Fruit fly (Drosophila melanogaster): ENCODE data around the gene mRpL1.
A peak's percentile ranks its signal among the peaks of the same experiment; 100 is the strongest.

Gene mRpL1

DNA sequence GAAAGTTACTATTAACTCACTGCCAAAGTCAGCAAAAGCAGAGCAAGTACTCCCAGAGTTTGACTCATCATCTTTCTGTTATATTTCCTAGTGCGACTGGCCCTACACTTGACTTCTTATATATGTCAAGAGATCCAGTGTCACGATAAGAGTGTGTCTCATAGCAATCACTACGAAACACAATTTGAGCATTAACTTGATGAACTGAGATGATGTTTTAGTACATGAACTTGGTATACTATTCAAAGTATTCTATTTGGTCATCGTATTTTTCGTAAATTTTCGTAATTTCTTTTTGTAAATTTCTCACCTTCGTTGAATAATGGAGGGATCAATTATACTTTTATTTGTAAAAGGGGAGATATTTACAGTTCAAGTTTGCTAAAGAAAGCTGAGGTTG lies 10.8 kb upstream of the mRpL1 start, which contains the start of gene CG11672:
Gene CG11672, minus strand, starts transcription at position 101 of the 400 bp plus-strand sequence.
- TF ChIP-seq CG1621 (tag; optimal IDR thresholded peaks at IDR 0.05): no peak
- no peak for TF ChIP-seq fd85E (GFP tag; optimal IDR thresholded peaks at IDR 0.05)
- no peak for TF ChIP-seq Blimp-1 (GFP tag; optimal IDR thresholded peaks at IDR 0.05)
- TF ChIP-seq CG7368 (GFP tag; optimal IDR thresholded peaks at IDR 0.05): no peak
- no peak for TF ChIP-seq Gug (GFP tag; IDR thresholded peaks at IDR 0.05)
- no peak for TF ChIP-seq spab (GFP tag; optimal IDR thresholded peaks at IDR 0.05)
- no peak for TF ChIP-seq Met (GFP tag; optimal IDR thresholded peaks at IDR 0.05)
- TF ChIP-seq dac (GFP tag; optimal IDR thresholded peaks at IDR 0.05): no peak
- TF ChIP-seq OdsH (GFP tag; optimal IDR thresholded peaks at IDR 0.05): no peak
- no peak for TF ChIP-seq cyc (GFP tag; optimal IDR thresholded peaks at IDR 0.05)
- TF ChIP-seq CG10631 (GFP tag; optimal IDR thresholded peaks at IDR 0.05): no peak
- no peak for TF ChIP-seq CG11294 (GFP tag; IDR thresholded peaks at IDR 0.05)
- no peak for TF ChIP-seq topi (GFP tag; optimal IDR thresholded peaks at IDR 0.05)

DNA sequence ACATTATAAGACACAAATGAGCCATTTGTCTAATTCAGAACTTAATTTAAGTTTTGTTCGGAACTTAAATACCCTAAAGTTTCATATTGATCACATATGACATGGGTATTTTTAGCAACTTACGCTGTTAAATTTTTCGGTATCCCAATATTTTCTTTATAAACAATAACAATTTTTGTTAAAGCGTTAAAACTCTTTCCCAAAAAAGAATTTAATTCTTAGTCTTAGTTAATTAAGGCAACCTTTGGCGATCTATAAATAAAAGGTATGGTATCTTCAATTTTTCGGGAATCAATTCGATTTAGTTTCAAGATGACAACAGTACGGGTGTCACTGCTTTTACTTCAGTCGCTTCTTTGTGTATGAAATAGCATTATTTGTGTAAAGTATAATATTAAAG lies 10.3 kb upstream of the mRpL1 start, which contains the start of gene CG31464:
Gene CG31464, plus strand, starts transcription at position 301 of the 400 bp plus-strand sequence.
- TF ChIP-seq CG6792 (GFP tag; optimal IDR thresholded peaks at IDR 0.05) (no peak), spab (GFP tag; optimal IDR thresholded peaks at IDR 0.05) (no peak), CG6854 (GFP tag; optimal IDR thresholded peaks at IDR 0.05) (no peak), CG8319 (GFP tag; optimal IDR thresholded peaks at IDR 0.05) (no peak), fkh (GFP tag; optimal IDR thresholded peaks at IDR 0.05) (no peak), CG32006 (GFP tag; optimal IDR thresholded peaks at IDR 0.05) (no peak), Sox14 (GFP tag; optimal IDR thresholded peaks at IDR 0.05) (no peak), CG16779 (tag; optimal IDR thresholded peaks at IDR 0.05) (no peak), achi (GFP tag; optimal IDR thresholded peaks at IDR 0.05) (no peak), dsx (GFP tag; optimal IDR thresholded peaks at IDR 0.05; ENCODE audit: poor library complexity, severe bottlenecking) (no peak), Gug (GFP tag; IDR thresholded peaks at IDR 0.05) (no peak), CG31627 (GFP tag; optimal IDR thresholded peaks at IDR 0.05) (no peak)

DNA sequence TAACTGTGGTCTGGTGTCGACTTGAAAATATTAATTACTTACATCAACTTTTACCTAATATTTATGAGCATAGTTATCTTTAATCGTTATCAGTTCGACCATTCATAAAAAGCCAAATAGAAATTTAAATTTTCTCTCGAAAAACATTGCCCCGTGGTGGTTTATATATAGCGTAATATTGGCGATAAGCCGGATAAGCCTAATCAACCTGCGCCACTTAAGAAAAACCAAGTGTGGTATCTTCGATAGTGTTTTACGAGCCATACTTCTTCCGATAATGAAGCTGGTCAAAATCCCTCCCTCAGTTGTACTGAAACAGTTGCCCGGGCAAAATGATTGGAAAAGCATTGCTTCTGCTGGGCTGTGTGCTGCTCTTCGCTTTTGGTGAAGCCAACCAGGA lies 9.2 kb upstream of the mRpL1 start, which contains the start of gene CG31463:
Gene CG31463, plus strand, starts transcription at position 302 of the 400 bp plus-strand sequence.
- no peak for TF ChIP-seq CG31627 (GFP tag; optimal IDR thresholded peaks at IDR 0.05)
- TF ChIP-seq svp (GFP tag): no peak
- TF ChIP-seq CG10669 (GFP tag; optimal IDR thresholded peaks at IDR 0.05): no peak
- TF ChIP-seq Met (GFP tag; optimal IDR thresholded peaks at IDR 0.05): no peak
- TF ChIP-seq CG6792 (GFP tag; optimal IDR thresholded peaks at IDR 0.05): no peak
- no peak for TF ChIP-seq OdsH (GFP tag; optimal IDR thresholded peaks at IDR 0.05)
- TF ChIP-seq CG11294 (GFP tag; IDR thresholded peaks at IDR 0.05): no peak
- TF ChIP-seq Gug (GFP tag; IDR thresholded peaks at IDR 0.05): no peak
- TF ChIP-seq CG10631 (GFP tag; optimal IDR thresholded peaks at IDR 0.05): no peak
- no peak for TF ChIP-seq Hr39 (GFP tag; optimal IDR thresholded peaks at IDR 0.05)
- TF ChIP-seq cyc (GFP tag; optimal IDR thresholded peaks at IDR 0.05): no peak
- no peak for TF ChIP-seq Hr38 (GFP tag; optimal IDR thresholded peaks at IDR 0.05)

DNA sequence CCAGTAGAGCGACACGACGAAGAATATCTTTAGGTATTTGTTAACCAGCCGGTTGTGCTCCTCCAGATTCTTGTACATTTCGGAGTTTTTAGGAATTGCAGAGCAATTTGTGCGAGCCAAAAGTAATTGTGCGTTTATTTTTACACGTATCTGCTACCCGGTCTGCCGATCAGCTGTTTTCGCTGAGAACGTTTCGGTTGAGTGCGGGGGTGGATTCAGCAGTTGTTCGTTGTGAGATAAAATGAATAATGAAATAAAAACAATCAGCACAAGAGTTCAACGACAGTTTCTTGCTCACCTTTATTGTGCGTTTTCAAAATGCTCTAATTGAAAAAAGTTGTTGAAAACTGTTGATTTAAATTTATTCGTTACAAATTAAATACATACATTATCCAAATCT lies 2.6 kb downstream of the mRpL1 start, which contains the start of gene nac:
Gene nac, minus strand, starts transcription at position 176 of the 400 bp plus-strand sequence.
- TF ChIP-seq CG8632 (GFP tag; optimal IDR thresholded peaks at IDR 0.05): no peak
- TF ChIP-seq CG11902 (GFP tag; optimal IDR thresholded peaks at IDR 0.05): no peak
- TF ChIP-seq CG6276 (GFP tag; optimal IDR thresholded peaks at IDR 0.05): no peak
- TF ChIP-seq CG15336 (GFP tag; IDR thresholded peaks at IDR 0.05): 0 out of 2 replicates have a peak, but pooled peaks have one; percentile 12
- peak; percentile 17 for TF ChIP-seq CG3032 (tag; optimal IDR thresholded peaks at IDR 0.05)
- TF ChIP-seq Sox102F (GFP tag; optimal IDR thresholded peaks at IDR 0.05): no peak
- TF ChIP-seq Eip75B (GFP tag; optimal IDR thresholded peaks at IDR 0.05): no peak
- TF ChIP-seq esn (GFP tag; optimal IDR thresholded peaks at IDR 0.05): peak; percentile 9
- TF ChIP-seq CG8119 (GFP tag; IDR thresholded peaks at IDR 0.05): no peak
